Fruit fly (Drosophila melanogaster): ENCODE results near the gene SF2.

SF2 gene

DNA sequence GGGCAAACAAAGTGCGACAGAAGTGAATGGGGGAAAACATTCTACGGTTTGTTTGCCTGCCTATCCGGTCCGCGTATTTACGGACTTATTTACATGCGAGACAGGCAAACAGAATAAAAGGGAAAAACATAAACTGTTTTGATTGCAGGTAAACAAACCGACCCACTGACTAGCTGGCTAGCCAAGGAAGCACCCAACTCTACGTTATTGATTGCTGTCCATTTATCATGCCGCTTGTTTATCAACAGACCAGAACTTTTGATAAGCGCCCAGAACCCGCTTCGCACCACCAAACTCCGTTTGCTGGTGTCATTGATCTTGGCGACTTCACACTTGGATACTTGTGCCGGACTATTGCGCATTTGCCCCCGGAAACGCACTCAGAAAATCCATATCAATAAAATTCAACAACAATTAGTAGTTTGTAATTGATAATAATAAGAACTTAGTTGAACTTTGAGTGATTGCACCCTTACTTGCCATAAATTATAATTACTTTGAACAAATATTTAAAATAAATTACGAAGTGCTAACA, 9.9 kb downstream of the SF2 start (continued):
- TF ChIP-seq Fer1 (GFP tag; optimal IDR thresholded peaks at IDR 0.05) (peak; percentile 30), CG15601 (tag; optimal IDR thresholded peaks at IDR 0.05) (peak; percentile 89), tgo (GFP tag; IDR thresholded peaks at IDR 0.05) (no peak), NK7.1 (GFP tag; optimal IDR thresholded peaks at IDR 0.05) (peak; percentile 60), ato (GFP tag; IDR thresholded peaks at IDR 0.05; ENCODE audit: partially characterized antibody) (no peak), CG5180 (GFP tag; optimal IDR thresholded peaks at IDR 0.05) (peak; percentile 45), CG7556 (GFP tag; optimal IDR thresholded peaks at IDR 0.05) (peak; percentile 64), Rx (GFP tag; IDR thresholded peaks at IDR 0.05) (no peak), slbo (GFP tag; IDR thresholded peaks at IDR 0.05) (0 out of 2 replicates have a peak, but pooled peaks have one; percentile 18), mld (GFP tag; IDR thresholded peaks at IDR 0.05; ENCODE audit: partially characterized antibody) (no peak), Abd-B (GFP tag; optimal IDR thresholded peaks at IDR 0.05) (no peak), CG10321 (GFP tag; IDR thresholded peaks at IDR 0.05) (peak; percentile 21; the same call in 1 of the 2 replicates), Mes4 (GFP tag; optimal IDR thresholded peaks at IDR 0.05) (peak; percentile 60), Dip3 (GFP tag; optimal IDR thresholded peaks at IDR 0.05) (no peak), CG1647 (GFP tag; optimal IDR thresholded peaks at IDR 0.05) (no peak), CG1024 (GFP tag; IDR thresholded peaks at IDR 0.05) (no peak; the same call in 1 of the 2 replicates), CG6175 (GFP tag; IDR thresholded peaks at IDR 0.05) (peak; percentile 48; the same call in 1 of the 3 replicates), CG17186 (GFP tag; optimal IDR thresholded peaks at IDR 0.05) (peak; percentile 37), CG14965 (GFP tag; optimal IDR thresholded peaks at IDR 0.05; ENCODE audit: borderline replicate concordance) (no peak), sna (GFP tag; IDR thresholded peaks at IDR 0.05; ENCODE audit: partially characterized antibody) (no peak), CG4328 (GFP tag; optimal IDR thresholded peaks at IDR 0.05) (peak; percentile 73), pb (GFP tag; optimal IDR thresholded peaks at IDR 0.05) (peak; percentile 15), dmrt11E (tag; optimal IDR thresholded peaks at IDR 0.05) (peak; percentile 79), CG11456 (GFP tag; IDR thresholded peaks at IDR 0.05) (peak; percentile 72; the same call in 2 of the 3 replicates), Vsx1 (GFP tag; optimal IDR thresholded peaks at IDR 0.05) (peak; percentile 75), NFAT (GFP tag; IDR thresholded peaks at IDR 0.05) (peak; percentile 71), onecut (GFP tag; IDR thresholded peaks at IDR 0.05) (peak; percentile 52), h (optimal IDR thresholded peaks at IDR 0.05) (no peak), CG2712 (tag; optimal IDR thresholded peaks at IDR 0.05) (peak; percentile 50), B-H2 (GFP tag; optimal IDR thresholded peaks at IDR 0.05) (peak; percentile 37), hb (GFP tag; IDR thresholded peaks at IDR 0.05; ENCODE audit: partially characterized antibody) (no peak), ken (GFP tag; IDR thresholded peaks at IDR 0.05) (no peak), ac (GFP tag; optimal IDR thresholded peaks at IDR 0.05) (peak; percentile 60), CG8388 (GFP tag; optimal IDR thresholded peaks at IDR 0.05) (no peak), CG1792 (GFP tag; optimal IDR thresholded peaks at IDR 0.05) (peak; percentile 63), ERR (GFP tag; optimal IDR thresholded peaks at IDR 0.05) (peak; percentile 26), Nf-YC (tag; optimal IDR thresholded peaks at IDR 0.05) (no peak), BEAF-32 (GFP tag; optimal IDR thresholded peaks at IDR 0.05) (no peak), Dfd (GFP tag; optimal IDR thresholded peaks at IDR 0.05) (no peak), CG2199 (GFP tag; IDR thresholded peaks at IDR 0.05) (no peak), CG31365 (tag; optimal IDR thresholded peaks at IDR 0.05) (peak; percentile 51), CG4282 (GFP tag; optimal IDR thresholded peaks at IDR 0.05) (no peak), ATbp (GFP tag; optimal IDR thresholded peaks at IDR 0.05) (peak; percentile 83), rib (GFP tag; IDR thresholded peaks at IDR 0.05) (peak; percentile 68; the same call in 1 of the 2 replicates), Drgx (GFP tag; IDR thresholded peaks at IDR 0.05) (no peak), nerfin-1 (tag; optimal IDR thresholded peaks at IDR 0.05) (peak; percentile 67), CG8290 (GFP tag; optimal IDR thresholded peaks at IDR 0.05) (peak; percentile 68), CG8290 (tag; optimal IDR thresholded peaks at IDR 0.05) (peak; percentile 91 to 93), ranshi (GFP tag; IDR thresholded peaks at IDR 0.05) (peak; percentile 11; the same call in 1 of the 2 replicates), Doc3 (GFP tag; IDR thresholded peaks at IDR 0.05; ENCODE audit: partially characterized antibody) (no peak), Sox100B (GFP tag; optimal IDR thresholded peaks at IDR 0.05) (peak; percentile 35)
